Fruit fly (Drosophila melanogaster): ENCODE results near the gene Ibf2.

The Ibf2 gene

dm6 chr3R:9226701-9227313, 31.5 kb downstream of the Ibf2 start (continued):
- TF ChIP-seq z (GFP tag; IDR thresholded peaks at IDR 0.05) = 0 out of 3 replicates have a peak, but pooled peaks have one; percentile 40
- peak; percentile 25 for TF ChIP-seq dm (GFP tag; optimal IDR thresholded peaks at IDR 0.05)
- TF ChIP-seq Sin3A (optimal IDR thresholded peaks at IDR 0.05) = no peak
- no peak for TF ChIP-seq NC2β (GFP tag; optimal IDR thresholded peaks at IDR 0.05)
- peak; percentile 50 for TF ChIP-seq gsb-n (tag; optimal IDR thresholded peaks at IDR 0.05)
- TF ChIP-seq gt (GFP tag; IDR thresholded peaks at IDR 0.05) = no peak
- no peak for TF ChIP-seq jing (GFP tag; optimal IDR thresholded peaks at IDR 0.05)
- peak; percentile 26 for TF ChIP-seq CG17385 (GFP tag; optimal IDR thresholded peaks at IDR 0.05)
- TF ChIP-seq pnt (GFP tag; optimal IDR thresholded peaks at IDR 0.05) = no peak
- no peak for TF ChIP-seq CG43689 (GFP tag; IDR thresholded peaks at IDR 0.05)
- TF ChIP-seq CG12104 (GFP tag; optimal IDR thresholded peaks at IDR 0.05) = no peak
- TF ChIP-seq Nf-YB (GFP tag; optimal IDR thresholded peaks at IDR 0.05) = peak; percentile 59
- no peak for TF ChIP-seq knrl (GFP tag; IDR thresholded peaks at IDR 0.05; ENCODE audit: partially characterized antibody)
- TF ChIP-seq HHEX (GFP tag; optimal IDR thresholded peaks at IDR 0.05) = no peak
- TF ChIP-seq CG9797 (GFP tag; optimal IDR thresholded peaks at IDR 0.05) = no peak
- peak; percentile 29; the same call in 1 of the 2 replicates for TF ChIP-seq hbn (GFP tag; IDR thresholded peaks at IDR 0.05; ENCODE audit: partially characterized antibody)
- TF ChIP-seq her (GFP tag; optimal IDR thresholded peaks at IDR 0.05) = no peak
- TF ChIP-seq psq (GFP tag; optimal IDR thresholded peaks at IDR 0.05) = peak; percentile 38
- peak in 1 of 2 experiments; percentile 75 for TF ChIP-seq Hr78 (GFP tag; optimal IDR thresholded peaks at IDR 0.05)
- TF ChIP-seq CG1647 (GFP tag; optimal IDR thresholded peaks at IDR 0.05) = no peak
- TF ChIP-seq Optix (GFP tag; IDR thresholded peaks at IDR 0.05) = no peak
- no peak for TF ChIP-seq lov (optimal IDR thresholded peaks at IDR 0.05)
- 0 out of 3 replicates have a peak, but pooled peaks have one; percentile 34 for TF ChIP-seq lov (GFP tag; IDR thresholded peaks at IDR 0.05)
- no peak for TF ChIP-seq CG15601 (tag; optimal IDR thresholded peaks at IDR 0.05)
- TF ChIP-seq CG30020 (tag; optimal IDR thresholded peaks at IDR 0.05) = no peak
- no peak for TF ChIP-seq MBD-R2 (GFP tag; IDR thresholded peaks at IDR 0.05)
- TF ChIP-seq Abd-B (GFP tag; optimal IDR thresholded peaks at IDR 0.05) = no peak
- no peak for TF ChIP-seq CG42726 (GFP tag; IDR thresholded peaks at IDR 0.05; ENCODE audit: partially characterized antibody)
- no peak for TF ChIP-seq fd102C (GFP tag; optimal IDR thresholded peaks at IDR 0.05)
- TF ChIP-seq nom (GFP tag; optimal IDR thresholded peaks at IDR 0.05) = peak; percentile 49
- peak; percentile 69 for TF ChIP-seq kni (GFP tag; optimal IDR thresholded peaks at IDR 0.05)
- peak; percentile 60 for TF ChIP-seq sens (GFP tag)
- no peak for TF ChIP-seq tx (GFP tag; optimal IDR thresholded peaks at IDR 0.05)
- TF ChIP-seq Fer1 (GFP tag; optimal IDR thresholded peaks at IDR 0.05) = no peak
- TF ChIP-seq CG12769 (tag; optimal IDR thresholded peaks at IDR 0.05) = peak; percentile 85
- TF ChIP-seq Pdp1 (GFP tag; optimal IDR thresholded peaks at IDR 0.05) = peak in 1 of 2 experiments; percentile 96
- TF ChIP-seq CG7839 (tag; optimal IDR thresholded peaks at IDR 0.05) = no peak
- TF ChIP-seq fru (optimal IDR thresholded peaks at IDR 0.05) = no peak
- TF ChIP-seq Hey (tag; optimal IDR thresholded peaks at IDR 0.05) = peak; percentile 60
- TF ChIP-seq rib (GFP tag; IDR thresholded peaks at IDR 0.05) = peak; percentile 82
- peak; percentile 5; the same call in 1 of the 2 replicates for TF ChIP-seq bowl (GFP tag; IDR thresholded peaks at IDR 0.05)
- peak; percentile 74 for TF ChIP-seq pfk (GFP tag; optimal IDR thresholded peaks at IDR 0.05)
- TF ChIP-seq CG32532 (GFP tag; IDR thresholded peaks at IDR 0.05) = peak; percentile 66; the same call in 1 of the 2 replicates
- TF ChIP-seq Kr (GFP tag; optimal IDR thresholded peaks at IDR 0.05) = peak; percentile 9
- TF ChIP-seq bigmax (GFP tag; optimal IDR thresholded peaks at IDR 0.05) = no peak
- no peak for TF ChIP-seq Fer2 (tag; optimal IDR thresholded peaks at IDR 0.05)
- no peak for TF ChIP-seq NfI (GFP tag; optimal IDR thresholded peaks at IDR 0.05)
- peak; percentile 51; the same call in 1 of the 2 replicates for TF ChIP-seq Adf1 (GFP tag; IDR thresholded peaks at IDR 0.05)
- no peak for TF ChIP-seq CG15696 (tag; optimal IDR thresholded peaks at IDR 0.05)
- TF ChIP-seq nau (GFP tag; optimal IDR thresholded peaks at IDR 0.05) = peak; percentile 76

Data from whole organism, embryonic.